Fruit fly (Drosophila melanogaster) whole organism, embryonic: ENCODE measurements around the gene CG16959.

ENCODE experiments used
- Aef1 ChIP-seq: fragments of 200-800 bp; sonication (Bioruptor generic); IDR thresholded peaks from 3 replicates; pipeline ENCODE4 v1.3.6; 2022; ENCODE audit warnings: missing biosample characterization, missing genetic modification characterization
- BtbVII ChIP-seq: fragments of 200-800 bp; sonication (Bioruptor generic); optimal IDR thresholded peaks from 3 replicates; lab custom pipeline; 2017; ENCODE audit warnings: missing biosample characterization, mild to moderate bottlenecking, missing genetic modification characterization
- CG10366 ChIP-seq: fragments of 200-800 bp; sonication (Bioruptor generic); IDR thresholded peaks from 2 replicates; pipeline ENCODE4 v1.3.6; 2022; ENCODE audit warnings: missing biosample characterization, missing genetic modification characterization
- CG10979 ChIP-seq: fragments of 200-800 bp; sonication (Bioruptor generic); optimal IDR thresholded peaks from 2 replicates; lab custom pipeline; 2018; ENCODE audit warnings: missing biosample characterization, mild to moderate bottlenecking, missing genetic modification characterization, moderate library complexity
- CG11695 ChIP-seq: fragments of 200-800 bp; sonication (Bioruptor generic); IDR thresholded peaks from 3 replicates; pipeline ENCODE4 v1.3.6; 2022; ENCODE audit warnings: missing biosample characterization, missing genetic modification characterization
- CG15601 ChIP-seq: fragments of 200-800 bp; sonication (Bioruptor generic); optimal IDR thresholded peaks from 3 replicates; lab custom pipeline; 2019; ENCODE audit warnings: missing biosample characterization, mild to moderate bottlenecking, missing genetic modification characterization, moderate library complexity
- CG17361 ChIP-seq: fragments of 200-800 bp; sonication (Bioruptor generic); IDR thresholded peaks from 3 replicates; pipeline ENCODE4 v1.3.6; 2022; ENCODE audit warnings: missing biosample characterization, missing genetic modification characterization
- CG17912 ChIP-seq: fragments of 200-800 bp; sonication (Bioruptor generic); optimal IDR thresholded peaks from 2 replicates; lab custom pipeline; 2018; ENCODE audit warnings: missing biosample characterization, mild to moderate bottlenecking, missing genetic modification characterization
- CG18262 ChIP-seq: fragments of 200-800 bp; optimal IDR thresholded peaks from 3 replicates; lab custom pipeline; 2019; ENCODE audit warnings: missing biosample characterization, mild to moderate bottlenecking, missing genetic modification characterization, moderate library complexity
- CG18599 ChIP-seq: fragments of 200-800 bp; sonication (Bioruptor generic); optimal IDR thresholded peaks from 3 replicates; lab custom pipeline; 2017; ENCODE audit warnings: missing biosample characterization, missing genetic modification characterization, mild to moderate bottlenecking, moderate library complexity, missing genetic modification reagents
- CG2678 ChIP-seq: fragments of 200-800 bp; sonication (Bioruptor generic); optimal IDR thresholded peaks from 3 replicates; lab custom pipeline; 2019; ENCODE audit warnings: missing biosample characterization, mild to moderate bottlenecking, missing genetic modification characterization, moderate library complexity
- CG31388 ChIP-seq: fragments of 200-800 bp; sonication (Bioruptor generic); optimal IDR thresholded peaks from 2 replicates; lab custom pipeline; 2016; ENCODE audit warnings: missing biosample characterization, missing genetic modification characterization
- CG31441 ChIP-seq: fragments of 200-800 bp; sonication (Bioruptor generic); IDR thresholded peaks from 2 replicates; pipeline ENCODE4 v1.3.6; 2022; ENCODE audit warnings: missing biosample characterization, missing genetic modification characterization
- CG7357 ChIP-seq: fragments of 200-800 bp; sonication (Bioruptor generic); IDR thresholded peaks from 3 replicates; pipeline ENCODE4 v1.3.6; 2022; ENCODE audit warnings: missing biosample characterization, missing genetic modification characterization
- CG8924 ChIP-seq: fragments of 200-800 bp; optimal IDR thresholded peaks from 3 replicates; lab custom pipeline; 2019; ENCODE audit warnings: missing biosample characterization, mild to moderate bottlenecking, missing genetic modification characterization, moderate library complexity
- CG8944 ChIP-seq: fragments of 200-800 bp; sonication (Bioruptor generic); optimal IDR thresholded peaks from 3 replicates; lab custom pipeline; 2016; ENCODE audit warnings: missing biosample characterization, missing genetic modification characterization
- CoRest ChIP-seq: fragments of 200-800 bp; sonication (Bioruptor generic); optimal IDR thresholded peaks from 3 replicates; lab custom pipeline; 2018; ENCODE audit warnings: missing biosample characterization, mild to moderate bottlenecking, missing genetic modification characterization, moderate library complexity
- Dp ChIP-seq: fragments of 200-800 bp; sonication (Bioruptor generic); optimal IDR thresholded peaks from 2 replicates; lab custom pipeline; 2018; ENCODE audit warnings: missing biosample characterization, mild to moderate bottlenecking, missing genetic modification characterization, moderate library complexity
- HHEX ChIP-seq: fragments of 200-800 bp; sonication (Bioruptor generic); optimal IDR thresholded peaks from 3 replicates; lab custom pipeline; 2017; ENCODE audit warnings: missing biosample characterization, mild to moderate bottlenecking, missing genetic modification characterization, missing genetic modification reagents
- Hr51 ChIP-seq, 2 experiments: fragments of 200-800 bp; sonication (Bioruptor generic); optimal IDR thresholded peaks; 2 replicates in 1 of 2; 3 replicates in 1 of 2; lab custom pipeline; 2016 to 2018; ENCODE audit warnings: missing biosample characterization in 2 of 2, missing genetic modification characterization in 2 of 2, mild to moderate bottlenecking in 1 of 2, moderate library complexity in 1 of 2
- Mrtf ChIP-seq: fragments of 200-800 bp; sonication (Bioruptor generic); IDR thresholded peaks from 3 replicates; pipeline ENCODE4 v1.3.6; 2022; ENCODE audit warnings: missing biosample characterization, missing genetic modification characterization
- NC2α ChIP-seq: fragments of 200-800 bp; sonication (Bioruptor generic); optimal IDR thresholded peaks from 2 replicates; lab custom pipeline; 2016; ENCODE audit warnings: missing biosample characterization, missing genetic modification characterization
- Nf-YC ChIP-seq: fragments of 200-800 bp; optimal IDR thresholded peaks from 3 replicates; lab custom pipeline; 2019; ENCODE audit warnings: missing biosample characterization, mild to moderate bottlenecking, missing genetic modification characterization, moderate library complexity
- Oli ChIP-seq: fragments of 200-800 bp; sonication (Bioruptor generic); optimal IDR thresholded peaks from 2 replicates; lab custom pipeline; 2018; ENCODE audit warnings: missing biosample characterization, mild to moderate bottlenecking, missing genetic modification characterization, moderate library complexity
- Opbp ChIP-seq: fragments of 200-800 bp; sonication (Bioruptor generic); IDR thresholded peaks from 3 replicates; pipeline ENCODE4 v1.3.6; 2022; ENCODE audit warnings: missing biosample characterization, missing genetic modification characterization; ENCODE audit not compliant: partially characterized antibody
- TFAM ChIP-seq: fragments of 200-800 bp; sonication (Bioruptor generic); optimal IDR thresholded peaks from 2 replicates; lab custom pipeline; 2017; ENCODE audit warnings: missing biosample characterization, missing genetic modification characterization, inconsistent platforms
- Trl ChIP-seq, 3 experiments: fragments of >200 bp in 2 of 3; fragments of 200-800 bp in 1 of 3; sonication (Bioruptor generic) in 1 of 3; optimal IDR thresholded peaks; 2 replicates in 1 of 3; 3 replicates in 2 of 3; lab custom pipeline; 2016 to 2017; ENCODE audit warnings: missing biosample characterization in 1 of 3, missing genetic modification characterization in 1 of 3
- Vsx1 ChIP-seq: fragments of 200-800 bp; sonication (Bioruptor generic); optimal IDR thresholded peaks from 2 replicates; lab custom pipeline; 2017; ENCODE audit warnings: missing biosample characterization, mild to moderate bottlenecking, missing genetic modification characterization, missing genetic modification reagents
- ab ChIP-seq: fragments of 200-800 bp; sonication (Bioruptor generic); optimal IDR thresholded peaks from 2 replicates; lab custom pipeline; 2016; ENCODE audit warnings: missing biosample characterization, missing genetic modification characterization
- ara ChIP-seq: fragments of 200-800 bp; sonication (Bioruptor generic); IDR thresholded peaks from 2 replicates; pipeline ENCODE4 v1.3.6; 2022; ENCODE audit warnings: missing biosample characterization, missing genetic modification characterization
- bsh ChIP-seq, 2 experiments: fragments of 200-800 bp; sonication (Bioruptor generic); optimal IDR thresholded peaks; 2 replicates each; lab custom pipeline; 2017 to 2018; ENCODE audit warnings: mild to moderate bottlenecking in 2 of 2, missing biosample characterization in 2 of 2, missing genetic modification characterization in 2 of 2, moderate library complexity in 1 of 2
- dimm ChIP-seq: fragments of 200-800 bp; sonication (Bioruptor generic); IDR thresholded peaks from 2 replicates; pipeline ENCODE4 v1.3.6; 2022; ENCODE audit warnings: missing biosample characterization, missing genetic modification characterization
- dmrt99B ChIP-seq: fragments of 200-800 bp; sonication (Bioruptor generic); optimal IDR thresholded peaks from 2 replicates; lab custom pipeline; 2018; ENCODE audit warnings: missing biosample characterization, mild to moderate bottlenecking, missing genetic modification characterization, moderate library complexity
- en ChIP-seq: fragments of 200-800 bp; sonication (Bioruptor generic); optimal IDR thresholded peaks from 2 replicates; lab custom pipeline; 2016; ENCODE audit warnings: missing biosample characterization, missing genetic modification characterization
- gem ChIP-seq: fragments of 200-800 bp; sonication (Bioruptor generic); optimal IDR thresholded peaks from 2 replicates; lab custom pipeline; 2019; ENCODE audit warnings: missing biosample characterization, mild to moderate bottlenecking, missing genetic modification characterization, moderate library complexity
- grau ChIP-seq: fragments of 200-800 bp; optimal IDR thresholded peaks from 3 replicates; lab custom pipeline; 2019; ENCODE audit warnings: missing biosample characterization, mild to moderate bottlenecking, missing genetic modification characterization, moderate library complexity
- ham ChIP-seq: fragments of 200-800 bp; sonication (Bioruptor generic); IDR thresholded peaks from 2 replicates; pipeline ENCODE4 v1.3.6; 2022; ENCODE audit warnings: missing biosample characterization, missing genetic modification characterization
- nau ChIP-seq: fragments of 200-800 bp; sonication (Bioruptor generic); optimal IDR thresholded peaks from 3 replicates; lab custom pipeline; 2017; ENCODE audit warnings: missing biosample characterization, mild to moderate bottlenecking, missing genetic modification characterization, missing genetic modification reagents
- phol ChIP-seq: fragments of 200-800 bp; sonication (Bioruptor generic); optimal IDR thresholded peaks from 3 replicates; lab custom pipeline; 2018; ENCODE audit warnings: missing biosample characterization, mild to moderate bottlenecking, missing genetic modification characterization, moderate library complexity
- ro ChIP-seq: fragments of 200-800 bp; sonication (Bioruptor generic); IDR thresholded peaks from 2 replicates; pipeline ENCODE4 v1.3.6; 2022; ENCODE audit warnings: missing biosample characterization, missing genetic modification characterization
- row ChIP-seq: fragments of 200-800 bp; sonication (Bioruptor generic); IDR thresholded peaks from 3 replicates; pipeline ENCODE4 v1.3.6; 2022; ENCODE audit warnings: missing biosample characterization, missing genetic modification characterization
- seq ChIP-seq: fragments of 200-800 bp; sonication (Bioruptor generic); IDR thresholded peaks from 2 replicates; pipeline ENCODE4 v1.3.6; 2022; ENCODE audit warnings: missing biosample characterization, missing genetic modification characterization
- sna ChIP-seq: fragments of 200-800 bp; sonication (Bioruptor generic); IDR thresholded peaks from 2 replicates; pipeline ENCODE4 v1.3.6; 2022; ENCODE audit warnings: missing biosample characterization, missing genetic modification characterization; ENCODE audit not compliant: partially characterized antibody
- stwl ChIP-seq: fragments of 200-800 bp; sonication (Bioruptor generic); optimal IDR thresholded peaks from 3 replicates; lab custom pipeline; 2018; ENCODE audit warnings: missing biosample characterization, mild to moderate bottlenecking, missing genetic modification characterization, moderate library complexity
- tin ChIP-seq: fragments of 200-800 bp; sonication (Bioruptor generic); optimal IDR thresholded peaks from 3 replicates; lab custom pipeline; 2016; ENCODE audit warnings: missing biosample characterization, missing genetic modification characterization
- toy ChIP-seq: fragments of 200-800 bp; sonication (Bioruptor generic); IDR thresholded peaks from 2 replicates; pipeline ENCODE4 v1.3.6; 2022; ENCODE audit warnings: missing biosample characterization, missing genetic modification characterization
- twi ChIP-seq: fragments of 200-800 bp; optimal IDR thresholded peaks from 2 replicates; lab custom pipeline; 2019; ENCODE audit warnings: missing biosample characterization, mild to moderate bottlenecking, missing genetic modification characterization, moderate library complexity
- unpg ChIP-seq: fragments of 200-800 bp; sonication (Bioruptor generic); optimal IDR thresholded peaks from 3 replicates; lab custom pipeline; 2018; ENCODE audit warnings: missing biosample characterization, mild to moderate bottlenecking, missing genetic modification characterization, moderate library complexity
- z ChIP-seq: fragments of 200-800 bp; sonication (Bioruptor generic); IDR thresholded peaks from 3 replicates; pipeline ENCODE4 v1.3.6; 2022; ENCODE audit warnings: missing biosample characterization, missing genetic modification characterization

CG16959 gene

dm6 chr3L:15089083-15089704, 35.9 kb downstream of the CG16959 start:
- TF ChIP-seq sna (GFP tag; lab: Robert Waterston, UW) (no peak), CG18262 (peak; percentile 57), grau (tag; lab: Kevin White, UChicago) (peak; percentile 61), HHEX (GFP tag; lab: Kevin White, UChicago) (no peak), Opbp (GFP tag; lab: Robert Waterston, UW) (no peak), tin (GFP tag; lab: Kevin White, UChicago) (no peak), twi (tag; lab: Kevin White, UChicago) (no peak), CG2678 (tag; lab: Kevin White, UChicago) (peak; percentile 60), CG8944 (no peak), ham (GFP tag; lab: Robert Waterston, UW) (no peak), ro (GFP tag; lab: Robert Waterston, UW) (no peak), Trl (optimal IDR thresholded peaks at IDR 0.05; lab: Kevin White, UChicago) (no peak), Trl (GFP tag; optimal IDR thresholded peaks at IDR 0.05; lab: Kevin White, UChicago) (no peak), dmrt99B (tag; lab: Kevin White, UChicago) (peak; percentile 42), ara (GFP tag; lab: Robert Waterston, UW) (no peak), Dp (GFP tag; lab: Kevin White, UChicago) (no peak), seq (GFP tag; lab: Robert Waterston, UW) (no peak), CG11695 (GFP tag; lab: Robert Waterston, UW) (no peak; the same call in 2 of the 3 replicates), row (GFP tag; lab: Robert Waterston, UW) (peak; percentile 41; the same call in 2 of the 3 replicates), bsh (GFP tag; optimal IDR thresholded peaks at IDR 0.05; lab: Kevin White, UChicago) (peak in 1 of 2 experiments; percentile 44), CG8924 (tag; lab: Kevin White, UChicago) (peak; percentile 31), TFAM (GFP tag; lab: Kevin White, UChicago) (no peak), phol (tag; lab: Kevin White, UChicago) (peak; percentile 24), Oli (tag; lab: Kevin White, UChicago) (peak; percentile 5), CoRest (tag; lab: Kevin White, UChicago) (peak; percentile 24), Vsx1 (GFP tag; lab: Kevin White, UChicago) (no peak), nau (GFP tag; lab: Kevin White, UChicago) (no peak), CG31388 (GFP tag; lab: Kevin White, UChicago) (no peak), CG31441 (GFP tag; lab: Robert Waterston, UW) (peak; percentile 48), NC2α (GFP tag; lab: Kevin White, UChicago) (no peak), ab (no peak), Aef1 (no peak), z (GFP tag; lab: Robert Waterston, UW) (no peak), CG7357 (GFP tag; lab: Robert Waterston, UW) (no peak), Nf-YC (tag; lab: Kevin White, UChicago) (peak; percentile 23), stwl (peak; percentile 4), CG10979 (tag; lab: Kevin White, UChicago) (peak; percentile 27), CG17361 (GFP tag; lab: Robert Waterston, UW) (0 out of 3 replicates have a peak, but pooled peaks have one; percentile 15), CG10366 (GFP tag; lab: Robert Waterston, UW) (no peak), CG17912 (GFP tag; lab: Kevin White, UChicago) (no peak), Hr51 (GFP tag; optimal IDR thresholded peaks at IDR 0.05; lab: Kevin White, UChicago) (peak in 1 of 2 experiments; percentile 65), en (GFP tag; lab: Kevin White, UChicago) (no peak), unpg (GFP tag; lab: Kevin White, UChicago) (peak; percentile 40), Mrtf (no peak), gem (tag; lab: Kevin White, UChicago) (peak; percentile 62), toy (GFP tag; lab: Robert Waterston, UW) (no peak), BtbVII (no peak), CG15601 (tag; lab: Kevin White, UChicago) (peak; percentile 57), dimm (no peak), CG18599 (GFP tag; lab: Kevin White, UChicago) (no peak)
